Worm (Caenorhabditis elegans) whole organism, L2 larva: ENCODE measurements around the gene pes-8.

Experiments
- F13H6.1 ChIP-seq: sonication (generic microtip); optimal IDR thresholded peaks from 2 replicates; lab custom pipeline; 2016; ENCODE audit warnings: missing genetic modification characterization, missing compliant biosample characterization
- Y55F3AM.14 ChIP-seq: fragments of 200-800 bp; sonication (Bioruptor generic); optimal IDR thresholded peaks from 2 replicates; lab custom pipeline; 2018; ENCODE audit warnings: mild to moderate bottlenecking, missing genetic modification characterization, missing compliant biosample characterization
- ZK546.5 ChIP-seq: sonication (generic microtip); optimal IDR thresholded peaks from 2 replicates; lab custom pipeline; 2017; ENCODE audit warnings: missing biosample characterization, missing genetic modification characterization
- alr-1 ChIP-seq: fragments of 150-350 bp; optimal IDR thresholded peaks from 2 replicates; lab custom pipeline; 2014; ENCODE audit warnings: missing biosample characterization, missing genetic modification characterization
- ama-1 ChIP-seq: fragments of 150-350 bp; optimal IDR thresholded peaks from 2 replicates; lab custom pipeline; 2018; ENCODE audit warnings: inconsistent platforms
- blmp-1 ChIP-seq: sonication (generic microtip); optimal IDR thresholded peaks from 2 replicates; lab custom pipeline; 2017; ENCODE audit warnings: missing genetic modification characterization, mild to moderate bottlenecking, missing compliant biosample characterization, antibody characterized with exemption, moderate library complexity; ENCODE audit not compliant: insufficient read depth
- ceh-82 ChIP-seq: fragments of 150-350 bp; optimal IDR thresholded peaks from 2 replicates; lab custom pipeline; 2014; ENCODE audit warnings: missing biosample characterization, missing genetic modification characterization
- egl-27 ChIP-seq: sonication (generic microtip); optimal IDR thresholded peaks from 3 replicates; lab custom pipeline; 2017; ENCODE audit warnings: missing biosample characterization, missing genetic modification reagents, missing genetic modification characterization
- gmeb-1 ChIP-seq: fragments of 150-350 bp; optimal IDR thresholded peaks from 2 replicates; lab custom pipeline; 2014; ENCODE audit warnings: missing biosample characterization, missing genetic modification characterization
- lin-11 ChIP-seq: fragments of 150-350 bp; sonication (generic microtip); optimal IDR thresholded peaks from 2 replicates; lab custom pipeline; 2014; ENCODE audit warnings: missing biosample characterization, missing genetic modification characterization, inconsistent platforms, mixed read lengths
- lin-13 ChIP-seq: fragments of 150-350 bp; optimal IDR thresholded peaks from 2 replicates; lab custom pipeline; 2014; ENCODE audit warnings: missing biosample characterization, missing genetic modification reagents, missing genetic modification characterization
- mab-5 ChIP-seq: fragments of 150-350 bp; optimal IDR thresholded peaks from 2 replicates; lab custom pipeline; 2014; ENCODE audit warnings: missing biosample characterization, missing genetic modification characterization
- mbf-1 ChIP-seq: sonication (generic microtip); optimal IDR thresholded peaks from 2 replicates; lab custom pipeline; 2017; ENCODE audit warnings: missing biosample characterization, missing genetic modification characterization
- mdl-1 ChIP-seq, 2 experiments: fragments of 150-350 bp in 1 of 2; sonication (generic microtip) in 1 of 2; optimal IDR thresholded peaks; 2 replicates each; lab custom pipeline; 2017; ENCODE audit warnings: missing biosample characterization in 2 of 2, missing genetic modification characterization in 2 of 2
- nhr-12 ChIP-seq: fragments of 150-350 bp; optimal IDR thresholded peaks from 2 replicates; lab custom pipeline; 2014; ENCODE audit warnings: missing biosample characterization, missing genetic modification characterization
- nhr-129 ChIP-seq: fragments of 150-350 bp; optimal IDR thresholded peaks from 2 replicates; lab custom pipeline; 2014; ENCODE audit warnings: missing biosample characterization, missing genetic modification characterization
- nhr-21 ChIP-seq: fragments of 150-350 bp; optimal IDR thresholded peaks from 2 replicates; lab custom pipeline; 2014; ENCODE audit warnings: missing biosample characterization, missing genetic modification characterization
- nhr-23 ChIP-seq: fragments of 150-350 bp; optimal IDR thresholded peaks from 2 replicates; lab custom pipeline; 2014; ENCODE audit warnings: missing biosample characterization, missing genetic modification reagents, missing genetic modification characterization
- nhr-25 ChIP-seq: fragments of 150-350 bp; sonication (generic microtip); optimal IDR thresholded peaks from 3 replicates; lab custom pipeline; 2014; ENCODE audit warnings: missing biosample characterization, missing genetic modification characterization
- nhr-6 ChIP-seq: fragments of 150-350 bp; optimal IDR thresholded peaks from 2 replicates; lab custom pipeline; 2014; ENCODE audit warnings: missing biosample characterization, missing genetic modification characterization
- peb-1 ChIP-seq: fragments of 150-350 bp; optimal IDR thresholded peaks from 2 replicates; lab custom pipeline; 2014; ENCODE audit warnings: missing biosample characterization, missing genetic modification characterization
- skn-1 ChIP-seq: sonication (generic microtip); optimal IDR thresholded peaks from 2 replicates; lab custom pipeline; 2017; ENCODE audit warnings: missing biosample characterization, missing genetic modification characterization
- sma-9 ChIP-seq, 2 experiments: fragments of 150-350 bp in 1 of 2; sonication (generic microtip) in 1 of 2; optimal IDR thresholded peaks; 2 replicates each; lab custom pipeline; 2014 to 2016; ENCODE audit warnings: missing genetic modification characterization in 2 of 2, mild to moderate bottlenecking in 1 of 2, missing biosample characterization in 1 of 2, missing compliant biosample characterization in 1 of 2, missing genetic modification reagents in 1 of 2, moderate library complexity in 1 of 2
- unc-55 ChIP-seq: fragments of 150-350 bp; sonication (generic microtip); optimal IDR thresholded peaks from 3 replicates; lab custom pipeline; 2014; ENCODE audit warnings: missing biosample characterization, missing genetic modification reagents, missing genetic modification characterization
- unc-62 ChIP-seq: fragments of 150-350 bp; optimal IDR thresholded peaks from 2 replicates; lab custom pipeline; 2014; ENCODE audit warnings: missing biosample characterization, missing genetic modification reagents, missing genetic modification characterization
- zag-1 ChIP-seq: fragments of 150-350 bp; optimal IDR thresholded peaks from 2 replicates; lab custom pipeline; 2014; ENCODE audit warnings: missing biosample characterization, missing genetic modification characterization
- ztf-1 ChIP-seq: fragments of 200-800 bp; sonication (Bioruptor generic); conservative IDR thresholded peaks from 2 replicates; pipeline ENCODE4 v1.3.6; 2022; ENCODE audit warnings: missing genetic modification characterization, missing compliant biosample characterization
- ztf-11 ChIP-seq: sonication (generic microtip); optimal IDR thresholded peaks from 2 replicates; lab custom pipeline; 2017; ENCODE audit warnings: missing biosample characterization, missing genetic modification characterization

The pes-8 gene

ce11 chrX:9298846-9299245, 47.3 kb downstream of the pes-8 start, which contains the start of gene B0416.2:
TSS of gene B0416.2 (plus strand) at chrX:9299146.
- no peak for TF ChIP-seq egl-27 (tag; lab: Kevin White, UChicago)
- TF ChIP-seq, all 48 proteins: peak for 0

- TF ChIP-seq zag-1 (tag; lab: Kevin White, UChicago) = no peak
- TF ChIP-seq nhr-129 (tag; lab: Kevin White, UChicago) = peak; percentile 21
Measured at ce11 chrX:9300379-9300778, 48.8 kb downstream of the pes-8 start.

ce11 chrX:9302763-9303162, 51.2 kb downstream of the pes-8 start:
- no peak for TF ChIP-seq Y55F3AM.14 (GFP tag; lab: Kevin White, UChicago)
- TF ChIP-seq mbf-1 (tag; lab: Kevin White, UChicago) = no peak
- no peak for TF ChIP-seq ztf-11 (tag; lab: Kevin White, UChicago)
- no peak for TF ChIP-seq F13H6.1 (tag; lab: Kevin White, UChicago)
- TF ChIP-seq nhr-6 (tag; lab: Kevin White, UChicago) = no peak
- no peak for TF ChIP-seq ztf-1 (GFP tag; lab: Robert Waterston, UW)
- TF ChIP-seq, all 48 proteins: peak for 0

- TF ChIP-seq ama-1 (lab: Kevin White, UChicago) (no peak), mdl-1 (tag; optimal IDR thresholded peaks at IDR 0.05; lab: Kevin White, UChicago) (no peak), unc-62 (GFP tag; lab: Kevin White, UChicago) (no peak), nhr-25 (no peak), lin-13 (GFP tag; lab: Kevin White, UChicago) (no peak), alr-1 (tag; lab: Kevin White, UChicago) (no peak), skn-1 (tag; lab: Kevin White, UChicago) (no peak), gmeb-1 (tag; lab: Kevin White, UChicago) (no peak), nhr-23 (no peak), ZK546.5 (tag; lab: Kevin White, UChicago) (no peak), nhr-129 (tag; lab: Kevin White, UChicago) (no peak), sma-9 (GFP tag; optimal IDR thresholded peaks at IDR 0.05; lab: Kevin White, UChicago) (no peak), sma-9 (tag; optimal IDR thresholded peaks at IDR 0.05; lab: Kevin White, UChicago) (no peak), ceh-82 (tag; lab: Kevin White, UChicago) (no peak), lin-11 (tag; lab: Kevin White, UChicago) (no peak), blmp-1 (tag; lab: Kevin White, UChicago) (no peak), peb-1 (tag; lab: Kevin White, UChicago) (no peak), nhr-21 (tag; lab: Kevin White, UChicago) (no peak), nhr-12 (tag; lab: Kevin White, UChicago) (no peak), unc-55 (GFP tag; lab: Kevin White, UChicago) (no peak), mab-5 (no peak)
Measured at ce11 chrX:9303422-9303821, 51.8 kb downstream of the pes-8 start, which contains the start of gene tmc-2. TSS of gene tmc-2 (plus strand) at chrX:9303722.
